Worm (Caenorhabditis elegans): ENCODE data around the gene C41A3.2.

DNA sequence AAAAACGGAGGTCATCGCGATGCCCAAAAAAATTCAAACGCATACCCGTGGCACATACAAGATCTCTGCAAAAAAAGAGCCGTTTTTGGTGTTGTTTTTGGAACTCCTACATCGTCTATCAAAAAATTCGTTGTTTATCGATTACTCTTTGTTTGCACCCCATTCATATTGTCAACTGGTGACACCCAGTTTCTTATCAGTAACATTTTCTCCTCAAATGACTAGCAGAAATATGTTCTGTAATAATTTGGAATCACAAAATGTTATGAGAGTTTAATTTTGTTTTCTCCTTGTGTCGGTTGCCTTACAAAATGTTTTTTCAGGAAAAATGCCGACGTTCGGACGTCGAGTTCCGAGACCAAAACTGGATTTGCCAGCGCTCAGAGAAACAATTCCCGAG lies 39.4 kb downstream of the C41A3.2 start, which contains the start of gene sek-4:
- TF ChIP-seq flt-1 (GFP tag; IDR thresholded peaks at IDR 0.05) (no peak), ceh-13 (GFP tag; optimal IDR thresholded peaks at IDR 0.05) (no peak), B0310.2 (tag; optimal IDR thresholded peaks at IDR 0.05) (no peak), tbx-11 (GFP tag; IDR thresholded peaks at IDR 0.05) (no peak), ama-1 (optimal IDR thresholded peaks at IDR 0.05) (no peak), aly-1 (tag; optimal IDR thresholded peaks at IDR 0.05) (no peak), ets-7 (tag; optimal IDR thresholded peaks at IDR 0.05) (no peak)
